Fruit fly (Drosophila melanogaster) whole organism, wandering third instar larva: Measurements from ENCODE around the gene AANATL7.
"Not testable (repeated sequence)": the region's sequence is repeated elsewhere in the genome, so short reads cannot be mapped to it uniquely, and the experiment has no call there.

ENCODE experiments used
- CG32264 ChIP-seq: fragments of 200-800 bp; sonication (Bioruptor generic); optimal IDR thresholded peaks from 2 replicates; lab custom pipeline; 2016; ENCODE audit warnings: missing biosample characterization, missing genetic modification characterization
- CG9705 ChIP-seq: fragments of 200-800 bp; sonication (Bioruptor generic); optimal IDR thresholded peaks from 2 replicates; lab custom pipeline; 2018; ENCODE audit warnings: missing biosample characterization, mild to moderate bottlenecking, missing genetic modification characterization
- CrebA ChIP-seq: fragments of 200-800 bp; sonication (Bioruptor generic); optimal IDR thresholded peaks from 2 replicates; lab custom pipeline; 2016; ENCODE audit warnings: missing biosample characterization, mild to moderate bottlenecking, missing genetic modification characterization, borderline replicate concordance
- Dfd ChIP-seq: fragments of >200 bp; optimal IDR thresholded peaks from 2 replicates; lab custom pipeline; 2017; ENCODE audit warnings: missing biosample characterization, missing genetic modification characterization
- Dif ChIP-seq: fragments of 200-275, 200-300 bp; sonication (Bioruptor generic); optimal IDR thresholded peaks from 2 replicates; lab custom pipeline; 2018; ENCODE audit warnings: missing biosample characterization, missing genetic modification characterization; ENCODE audit not compliant: partially characterized antibody
- GATAd ChIP-seq: sonication (Bioruptor generic); optimal IDR thresholded peaks from 2 replicates; lab custom pipeline; 2016; ENCODE audit warnings: missing biosample characterization, missing genetic modification characterization
- HLH106 ChIP-seq: fragments of 200-800 bp; optimal IDR thresholded peaks from 3 replicates; lab custom pipeline; 2019; ENCODE audit warnings: missing biosample characterization, mild to moderate bottlenecking, missing genetic modification characterization, moderate library complexity
- Hr78 ChIP-seq: fragments of >200 bp; optimal IDR thresholded peaks from 2 replicates; lab custom pipeline; 2017; ENCODE audit warnings: missing biosample characterization, missing genetic modification characterization
- Hr83 ChIP-seq: fragments of 200-300 bp; sonication (Bioruptor generic); optimal IDR thresholded peaks from 2 replicates; lab custom pipeline; 2016; ENCODE audit warnings: missing biosample characterization, mild to moderate bottlenecking, missing genetic modification characterization, moderate library complexity; ENCODE audit not compliant: poor library complexity, severe bottlenecking
- Jra ChIP-seq: sonication (Bioruptor generic); optimal IDR thresholded peaks from 2 replicates; lab custom pipeline; 2016; ENCODE audit warnings: missing biosample characterization, missing genetic modification characterization
- Mio ChIP-seq: sonication (Bioruptor generic); optimal IDR thresholded peaks from 2 replicates; lab custom pipeline; 2016; ENCODE audit warnings: missing biosample characterization, missing genetic modification characterization
- Myc ChIP-seq: fragments of >200 bp; optimal IDR thresholded peaks from 2 replicates; lab custom pipeline; 2017
- N ChIP-seq: fragments of >200 bp; optimal IDR thresholded peaks from 2 replicates; lab custom pipeline; 2018; ENCODE audit warnings: missing biosample characterization, missing external identifiers, missing genetic modification characterization
- OdsH ChIP-seq: fragments of 200-800 bp; sonication (Bioruptor generic); optimal IDR thresholded peaks from 2 replicates; lab custom pipeline; 2016; ENCODE audit warnings: missing biosample characterization, mild to moderate bottlenecking, missing genetic modification characterization
- Rel ChIP-seq, 2 experiments: fragments of 200-800 bp; sonication (Bioruptor generic) in 1 of 2; optimal IDR thresholded peaks; 2 replicates in 1 of 2; 3 replicates in 1 of 2; lab custom pipeline; 2016 to 2019; ENCODE audit warnings: mild to moderate bottlenecking in 2 of 2, missing biosample characterization in 2 of 2, missing genetic modification characterization in 2 of 2, moderate library complexity in 1 of 2
- Sp1 ChIP-seq: fragments of 200-800 bp; sonication (Bioruptor generic); optimal IDR thresholded peaks from 3 replicates; lab custom pipeline; 2019; ENCODE audit warnings: missing biosample characterization, mild to moderate bottlenecking, missing genetic modification characterization, moderate library complexity
- Vsx2 ChIP-seq: fragments of 200-300, 225-300 bp; sonication (Bioruptor generic); optimal IDR thresholded peaks from 2 replicates; lab custom pipeline; 2018; ENCODE audit warnings: missing biosample characterization, missing genetic modification characterization; ENCODE audit not compliant: partially characterized antibody
- br ChIP-seq: fragments of 200-800 bp; sonication (Bioruptor generic); optimal IDR thresholded peaks from 2 replicates; lab custom pipeline; 2016; ENCODE audit warnings: missing biosample characterization, missing genetic modification characterization
- brk ChIP-seq: fragments of 200-800 bp; sonication (Bioruptor generic); optimal IDR thresholded peaks from 2 replicates; lab custom pipeline; 2016; ENCODE audit warnings: missing biosample characterization, mild to moderate bottlenecking, missing genetic modification characterization
- dmrt93B ChIP-seq: fragments of 200-800 bp; sonication (Bioruptor generic); optimal IDR thresholded peaks from 2 replicates; lab custom pipeline; 2018; ENCODE audit warnings: missing biosample characterization, mild to moderate bottlenecking, missing genetic modification characterization
- dsf ChIP-seq: sonication (Bioruptor generic); optimal IDR thresholded peaks from 2 replicates; lab custom pipeline; 2016; ENCODE audit warnings: missing biosample characterization, missing genetic modification characterization, borderline replicate concordance
- ey ChIP-seq: fragments of 200-800 bp; sonication (Bioruptor generic); optimal IDR thresholded peaks from 2 replicates; lab custom pipeline; 2016; ENCODE audit warnings: missing biosample characterization, missing genetic modification characterization
- foxo ChIP-seq, 2 experiments: fragments of 200-800 bp; sonication (Bioruptor generic); optimal IDR thresholded peaks; 2 replicates in 1 of 2; 3 replicates in 1 of 2; lab custom pipeline; 2016 to 2017; ENCODE audit warnings: missing biosample characterization in 2 of 2, missing genetic modification characterization in 2 of 2
- fru ChIP-seq: fragments of 200-800 bp; sonication (Bioruptor generic); optimal IDR thresholded peaks from 3 replicates; lab custom pipeline; 2016; ENCODE audit warnings: missing biosample characterization, mild to moderate bottlenecking, missing genetic modification characterization
- h ChIP-seq: fragments of 200-800 bp; sonication (Bioruptor generic); optimal IDR thresholded peaks from 3 replicates; lab custom pipeline; 2016; ENCODE audit warnings: missing biosample characterization, mild to moderate bottlenecking, missing genetic modification characterization
- jim ChIP-seq: fragments of 175-275, 200-325 bp; sonication (Bioruptor generic); optimal IDR thresholded peaks from 2 replicates; lab custom pipeline; 2016; ENCODE audit warnings: missing biosample characterization, mild to moderate bottlenecking, missing genetic modification characterization
- pan ChIP-seq: fragments of >200 bp; optimal IDR thresholded peaks from 2 replicates; lab custom pipeline; 2017
- psq ChIP-seq: fragments of 200-800 bp; sonication (Bioruptor generic); optimal IDR thresholded peaks from 3 replicates; lab custom pipeline; 2017; ENCODE audit warnings: missing biosample characterization, mild to moderate bottlenecking, missing genetic modification characterization, moderate library complexity
- rgr ChIP-seq: fragments of 200-800 bp; sonication (Bioruptor generic); optimal IDR thresholded peaks from 3 replicates; lab custom pipeline; 2016; ENCODE audit warnings: missing biosample characterization, mild to moderate bottlenecking, missing genetic modification characterization
- sage ChIP-seq: fragments of 200-800 bp; sonication (Bioruptor generic); optimal IDR thresholded peaks from 2 replicates; lab custom pipeline; 2016; ENCODE audit warnings: missing biosample characterization, mild to moderate bottlenecking, missing genetic modification characterization
- sv ChIP-seq: fragments of 200-800 bp; sonication (Bioruptor generic); optimal IDR thresholded peaks from 3 replicates; lab custom pipeline; 2016; ENCODE audit warnings: missing biosample characterization, missing genetic modification characterization
- tai ChIP-seq: sonication (Bioruptor generic); optimal IDR thresholded peaks from 2 replicates; lab custom pipeline; 2016; ENCODE audit warnings: missing biosample characterization, missing genetic modification characterization
- usp ChIP-seq: fragments of >200 bp; optimal IDR thresholded peaks from 2 replicates; lab custom pipeline; 2017; ENCODE audit warnings: missing biosample characterization, missing genetic modification characterization
- woc ChIP-seq: sonication (Bioruptor generic); optimal IDR thresholded peaks from 2 replicates; lab custom pipeline; 2016; ENCODE audit warnings: missing biosample characterization, mild to moderate bottlenecking, missing genetic modification characterization

AANATL7 gene

DNA sequence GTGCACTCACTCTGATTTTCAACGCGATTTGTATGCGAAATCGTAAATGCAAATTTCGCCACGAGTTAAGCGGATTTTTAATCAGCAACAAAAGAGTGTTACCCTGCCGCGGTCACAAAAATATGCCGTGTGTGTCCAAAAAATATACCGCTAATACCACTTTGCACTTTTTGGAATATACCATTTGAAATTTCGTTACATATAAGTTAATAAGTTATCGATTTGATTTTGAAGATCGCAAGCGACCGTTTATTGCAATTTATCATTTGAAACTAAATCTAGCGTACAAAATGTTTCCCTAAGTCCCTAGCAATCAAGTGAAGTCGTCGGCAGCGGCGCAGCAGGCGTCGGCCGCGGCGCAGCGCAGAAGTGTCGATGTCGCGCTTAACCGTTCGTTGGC is 29.5 kb downstream of the AANATL7 start, which contains the start of gene eIF3g1:
eIF3g1 (minus strand) TSS at position 101 of the 400 bp plus-strand sequence.
- TF ChIP-seq Jra (GFP tag; lab: Kevin White, UChicago); fru (GFP tag; lab: Kevin White, UChicago); pan: not testable (repeated sequence)

- TF ChIP-seq Rel (GFP tag; optimal IDR thresholded peaks at IDR 0.05; lab: Kevin White, UChicago) (no peak), Rel (tag; optimal IDR thresholded peaks at IDR 0.05; lab: Kevin White, UChicago) (no peak), CrebA (GFP tag; lab: Kevin White, UChicago) (no peak), tai (no peak), N (GFP tag; lab: Kevin White, UChicago) (no peak), pan (no peak), Myc (lab: Kevin White, UChicago) (no peak), GATAd (no peak), dsf (GFP tag; lab: Kevin White, UChicago) (no peak), jim (GFP tag; lab: Kevin White, UChicago) (no peak), CG9705 (GFP tag; lab: Kevin White, UChicago) (no peak), br (GFP tag; lab: Kevin White, UChicago) (no peak)
Measured at dm6 chrX:2617417-2617816, 36.7 kb downstream of the AANATL7 start.

DNA sequence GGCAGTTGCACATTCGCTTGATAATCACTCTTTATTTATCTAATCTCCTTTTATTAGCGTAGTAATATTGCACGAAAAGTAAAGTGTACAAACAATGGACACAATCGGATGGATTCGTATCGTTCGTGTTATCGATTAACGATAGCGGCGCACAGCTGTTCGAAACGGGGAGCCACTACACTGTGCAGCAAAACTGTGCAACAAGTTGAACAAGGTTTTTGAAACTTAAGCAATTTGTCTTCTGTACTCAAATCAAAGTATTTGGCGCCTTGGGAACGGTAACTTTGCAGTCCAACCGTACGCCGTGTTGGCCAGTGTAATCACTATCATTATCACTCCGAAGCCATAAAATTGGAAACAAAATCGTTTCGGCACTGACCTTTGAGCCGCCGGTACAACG is 38.9 kb downstream of the AANATL7 start, which contains the start of the genes Tsp3A and Seipin:
Tsp3A (minus strand) TSS at position 88 of the 400 bp plus-strand sequence.
Seipin (plus strand) TSS at position 149 of the 400 bp plus-strand sequence.
- TF ChIP-seq OdsH (GFP tag; lab: Kevin White, UChicago) (peak; percentile 84), CG9705 (GFP tag; lab: Kevin White, UChicago) (peak; percentile 45), dmrt93B (no peak), Rel (GFP tag; optimal IDR thresholded peaks at IDR 0.05; lab: Kevin White, UChicago) (peak; percentile 54), Rel (tag; optimal IDR thresholded peaks at IDR 0.05; lab: Kevin White, UChicago) (peak; percentile 96), CrebA (GFP tag; lab: Kevin White, UChicago) (no peak), CG32264 (GFP tag; lab: Kevin White, UChicago) (peak; percentile 62), Sp1 (GFP tag; lab: Kevin White, UChicago) (peak; percentile 81), brk (GFP tag; lab: Kevin White, UChicago) (no peak), usp (GFP tag; lab: Kevin White, UChicago) (no peak), Hr78 (GFP tag; lab: Kevin White, UChicago) (no peak), sv (GFP tag; lab: Kevin White, UChicago) (peak; percentile 62), Myc (lab: Kevin White, UChicago) (no peak), foxo (GFP tag; optimal IDR thresholded peaks at IDR 0.05; lab: Kevin White, UChicago) (peak; percentile 65 to 90), Dif (GFP tag; lab: Kevin White, UChicago) (no peak), Vsx2 (no peak), h (GFP tag; lab: Kevin White, UChicago) (peak; percentile 90), Mio (GFP tag; lab: Kevin White, UChicago) (peak; percentile 70), Dfd (no peak), Hr83 (GFP tag; lab: Kevin White, UChicago) (peak; percentile 52), fru (GFP tag; lab: Kevin White, UChicago) (peak; percentile 89), HLH106 (tag; lab: Kevin White, UChicago) (peak; percentile 82), psq (GFP tag; lab: Kevin White, UChicago) (peak; percentile 77), sage (GFP tag; lab: Kevin White, UChicago) (no peak), br (GFP tag; lab: Kevin White, UChicago) (peak; percentile 85), rgr (GFP tag; lab: Kevin White, UChicago) (peak; percentile 90), ey (GFP tag; lab: Kevin White, UChicago) (peak; percentile 86)

dm6 chrX:2624525-2625006 is 43.8 kb downstream of the AANATL7 start, which contains the start of the genes brv3 and Pi4KIIIalpha:
Gene brv3 (minus strand): TSS chrX:2624575.
Gene Pi4KIIIalpha (plus strand): TSS chrX:2624804.
- no peak for TF ChIP-seq sage (GFP tag; lab: Kevin White, UChicago)
- no peak for TF ChIP-seq Rel (GFP tag; optimal IDR thresholded peaks at IDR 0.05; lab: Kevin White, UChicago)
- TF ChIP-seq Rel (tag; optimal IDR thresholded peaks at IDR 0.05; lab: Kevin White, UChicago), result no peak
- TF ChIP-seq Vsx2, result no peak
- no peak for TF ChIP-seq CG9705 (GFP tag; lab: Kevin White, UChicago)
- TF ChIP-seq woc (GFP tag; lab: Kevin White, UChicago), result no peak
- TF ChIP-seq brk (GFP tag; lab: Kevin White, UChicago), result no peak
